Fruit fly (Drosophila melanogaster): ENCODE data around the gene CG10274.

dm6 chr3L:6138586-6138985 lies 43.0 kb downstream of the CG10274 start:
- TF ChIP-seq CG8478 (optimal IDR thresholded peaks at IDR 0.05) (no peak), CTCF (optimal IDR thresholded peaks at IDR 0.05) (no peak)

All from S2 (cell line).